Worm (Caenorhabditis elegans): ENCODE results near the gene mam-7.

mam-7 gene

DNA sequence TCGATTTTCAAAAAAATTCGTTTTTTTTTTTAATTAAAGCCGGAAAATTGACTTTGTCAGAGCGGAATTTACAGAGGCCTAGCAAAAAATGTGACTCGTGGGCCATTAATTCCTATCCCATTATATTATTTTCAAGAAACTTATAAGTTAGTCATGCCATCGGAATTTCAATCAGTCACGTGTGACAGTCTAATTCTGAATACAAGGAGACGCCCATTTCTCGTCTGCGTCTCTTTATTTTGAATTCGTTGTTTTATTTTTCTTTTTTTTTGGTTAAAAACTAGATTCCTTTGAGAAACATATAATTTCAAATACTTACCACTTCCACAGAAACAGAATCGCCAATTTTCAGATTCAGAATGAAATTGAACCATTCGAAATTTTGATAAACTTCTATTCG, 15.8 kb downstream of the mam-7 start:
- TF ChIP-seq lin-14 (GFP tag; optimal IDR thresholded peaks at IDR 0.05) (peak; percentile 60), nhr-84 (tag; optimal IDR thresholded peaks at IDR 0.05) (no peak), ama-1 (optimal IDR thresholded peaks at IDR 0.05) (no peak), hlh-17 (GFP tag; optimal IDR thresholded peaks at IDR 0.05; ENCODE audit: borderline replicate concordance) (no peak), unc-98 (GFP tag; IDR thresholded peaks at IDR 0.05) (no peak), unc-62 (GFP tag; optimal IDR thresholded peaks at IDR 0.05) (no peak), tbx-2 (tag; optimal IDR thresholded peaks at IDR 0.05) (peak; percentile 8), nhr-71 (tag; optimal IDR thresholded peaks at IDR 0.05) (peak; percentile 49), mab-9 (GFP tag; IDR thresholded peaks at IDR 0.05) (no peak), nhr-77 (tag; optimal IDR thresholded peaks at IDR 0.05) (no peak), efl-1 (optimal IDR thresholded peaks at IDR 0.05) (no peak), efl-1 (GFP tag; optimal IDR thresholded peaks at IDR 0.05 in 1 of 2) (no peak), blmp-1 (tag; optimal IDR thresholded peaks at IDR 0.05) (peak; percentile 41), sox-4 (tag; optimal IDR thresholded peaks at IDR 0.05) (no peak), nhr-85 (tag) (peak; percentile 93), ces-1 (GFP tag; optimal IDR thresholded peaks at IDR 0.05) (no peak), egl-13 (tag; optimal IDR thresholded peaks at IDR 0.05) (no peak), jun-1 (tag; optimal IDR thresholded peaks at IDR 0.05) (no peak), unc-30 (tag; optimal IDR thresholded peaks at IDR 0.05) (no peak), elt-3 (tag; optimal IDR thresholded peaks at IDR 0.05) (peak in 1 of 6 experiments; percentile 36), mep-1 (tag; optimal IDR thresholded peaks at IDR 0.05) (peak; percentile 27), nhr-20 (tag; optimal IDR thresholded peaks at IDR 0.05) (peak; percentile 52), snu-23 (GFP tag; optimal IDR thresholded peaks at IDR 0.05) (peak; percentile 50), pag-3 (tag; optimal IDR thresholded peaks at IDR 0.05; ENCODE audit: borderline replicate concordance, insufficient read depth) (no peak), dsc-1 (tag; optimal IDR thresholded peaks at IDR 0.05) (no peak), efl-3 (GFP tag; optimal IDR thresholded peaks at IDR 0.05) (no peak), nhr-76 (tag; optimal IDR thresholded peaks at IDR 0.05) (no peak), skn-1 (tag; optimal IDR thresholded peaks at IDR 0.05) (peak; percentile 4), pax-3 (tag; optimal IDR thresholded peaks at IDR 0.05) (no peak), xbp-1 (tag; optimal IDR thresholded peaks at IDR 0.05) (no peak), ceh-63 (GFP tag; optimal IDR thresholded peaks at IDR 0.05) (no peak), lin-39 (tag; optimal IDR thresholded peaks at IDR 0.05) (no peak), mef-2 (tag; optimal IDR thresholded peaks at IDR 0.05) (no peak), lin-35 (GFP tag; optimal IDR thresholded peaks at IDR 0.05) (peak in 1 of 2 experiments; percentile 69), tlp-1 (tag; optimal IDR thresholded peaks at IDR 0.05) (no peak), hpl-2 (GFP tag; optimal IDR thresholded peaks at IDR 0.05) (no peak), ceh-90 (tag; optimal IDR thresholded peaks at IDR 0.05) (no peak), dpl-1 (GFP tag; optimal IDR thresholded peaks at IDR 0.05) (peak in 1 of 3 experiments; percentile 16), lir-3 (tag; optimal IDR thresholded peaks at IDR 0.05; ENCODE audit: poor library complexity) (no peak), nhr-90 (tag; optimal IDR thresholded peaks at IDR 0.05; ENCODE audit: poor library complexity) (peak; percentile 25), lin-13 (GFP tag; optimal IDR thresholded peaks at IDR 0.05) (no peak), fkh-4 (tag; optimal IDR thresholded peaks at IDR 0.05; ENCODE audit: borderline replicate concordance) (no peak)

DNA sequence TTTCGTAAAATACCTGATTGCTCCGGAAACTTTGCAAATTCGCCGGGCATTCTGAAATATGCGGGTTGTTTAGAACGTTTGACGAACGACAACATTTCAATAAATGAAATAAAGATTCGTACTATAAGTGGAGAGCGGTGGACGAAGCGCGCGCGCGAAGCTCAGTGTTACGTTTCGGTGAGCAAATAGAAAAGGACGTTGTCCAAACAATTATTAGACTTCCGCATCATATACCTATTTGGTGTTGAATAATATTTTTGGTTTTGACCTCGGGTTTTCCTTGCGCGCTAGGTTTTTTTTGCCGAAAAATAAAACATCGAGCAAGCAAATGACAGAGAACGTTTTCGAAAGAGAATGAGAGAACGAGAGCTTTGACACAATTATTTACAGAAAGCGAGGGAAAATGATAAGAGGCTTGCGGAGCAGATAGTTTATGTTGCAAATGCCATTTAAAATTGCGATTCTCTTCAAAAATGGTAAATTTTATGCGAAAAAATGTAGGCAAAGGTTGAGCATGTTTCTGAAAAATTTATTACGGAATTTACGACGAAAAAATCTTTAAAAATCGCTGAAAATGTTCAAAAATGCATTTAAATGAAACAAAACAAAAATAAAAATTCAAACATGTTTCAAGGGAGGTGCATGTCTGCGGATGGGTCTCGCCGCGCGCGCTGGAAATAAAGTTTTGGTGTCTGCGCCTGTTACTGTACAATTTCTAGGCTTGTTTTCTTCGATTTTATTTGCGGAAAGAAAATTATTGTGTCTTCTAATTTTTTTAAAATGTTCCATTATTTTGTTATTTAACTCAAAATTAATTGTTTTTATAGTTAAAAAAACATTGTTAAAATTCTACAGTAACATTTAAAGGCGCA, 17.9 kb downstream of the mam-7 start, which contains the start of the genes cyld-1 and F40F12.9:
Gene cyld-1, minus strand, starts transcription at position 51 of the 872 bp plus-strand sequence.
Gene F40F12.9, plus strand, starts transcription at position 721 of the 872 bp plus-strand sequence.
- TF ChIP-seq lin-35 (GFP tag; optimal IDR thresholded peaks at IDR 0.05) (peak in 1 of 2 experiments; percentile 20), lin-14 (GFP tag; optimal IDR thresholded peaks at IDR 0.05) (peak; percentile 28), nhr-77 (tag; optimal IDR thresholded peaks at IDR 0.05) (no peak), sox-4 (tag; optimal IDR thresholded peaks at IDR 0.05) (no peak)
